Worm (Caenorhabditis elegans) whole organism, L2 larva: ENCODE data around the gene iars-1.

Source experiments
- C34F6.9 ChIP-seq: fragments of 150-350 bp; optimal IDR thresholded peaks from 2 replicates; lab custom pipeline; 2014; ENCODE audit warnings: missing biosample characterization, missing genetic modification characterization
- F13H6.1 ChIP-seq: sonication (generic microtip); optimal IDR thresholded peaks from 2 replicates; lab custom pipeline; 2016; ENCODE audit warnings: missing genetic modification characterization, missing compliant biosample characterization
- R02D3.7 ChIP-seq: fragments of 150-350 bp; optimal IDR thresholded peaks from 2 replicates; lab custom pipeline; 2014; ENCODE audit warnings: missing biosample characterization, missing genetic modification characterization
- Y55F3AM.14 ChIP-seq: fragments of 200-800 bp; sonication (Bioruptor generic); optimal IDR thresholded peaks from 2 replicates; lab custom pipeline; 2018; ENCODE audit warnings: mild to moderate bottlenecking, missing genetic modification characterization, missing compliant biosample characterization
- ama-1 ChIP-seq: fragments of 150-350 bp; optimal IDR thresholded peaks from 2 replicates; lab custom pipeline; 2018; ENCODE audit warnings: inconsistent platforms
- blmp-1 ChIP-seq: sonication (generic microtip); optimal IDR thresholded peaks from 2 replicates; lab custom pipeline; 2017; ENCODE audit warnings: missing genetic modification characterization, mild to moderate bottlenecking, missing compliant biosample characterization, antibody characterized with exemption, moderate library complexity; ENCODE audit not compliant: insufficient read depth
- ceh-82 ChIP-seq: fragments of 150-350 bp; optimal IDR thresholded peaks from 2 replicates; lab custom pipeline; 2014; ENCODE audit warnings: missing biosample characterization, missing genetic modification characterization
- crh-2 ChIP-seq: sonication (generic microtip); optimal IDR thresholded peaks from 2 replicates; lab custom pipeline; 2017; ENCODE audit warnings: missing biosample characterization, missing genetic modification characterization
- egl-27 ChIP-seq: sonication (generic microtip); optimal IDR thresholded peaks from 3 replicates; lab custom pipeline; 2017; ENCODE audit warnings: missing biosample characterization, missing genetic modification reagents, missing genetic modification characterization
- elt-1 ChIP-seq: fragments of 150-350 bp; optimal IDR thresholded peaks from 2 replicates; lab custom pipeline; 2014; ENCODE audit warnings: missing biosample characterization, missing genetic modification characterization
- fos-1 ChIP-seq: fragments of 150-350 bp; optimal IDR thresholded peaks from 2 replicates; lab custom pipeline; 2014; ENCODE audit warnings: missing biosample characterization, missing genetic modification characterization
- gmeb-1 ChIP-seq: fragments of 150-350 bp; optimal IDR thresholded peaks from 2 replicates; lab custom pipeline; 2014; ENCODE audit warnings: missing biosample characterization, missing genetic modification characterization
- lin-11 ChIP-seq: fragments of 150-350 bp; sonication (generic microtip); optimal IDR thresholded peaks from 2 replicates; lab custom pipeline; 2014; ENCODE audit warnings: missing biosample characterization, missing genetic modification characterization, inconsistent platforms, mixed read lengths
- lin-13 ChIP-seq: fragments of 150-350 bp; optimal IDR thresholded peaks from 2 replicates; lab custom pipeline; 2014; ENCODE audit warnings: missing biosample characterization, missing genetic modification reagents, missing genetic modification characterization
- lin-39 ChIP-seq: fragments of 150-350 bp; optimal IDR thresholded peaks from 2 replicates; lab custom pipeline; 2014; ENCODE audit warnings: missing biosample characterization, missing genetic modification reagents, missing genetic modification characterization
- lsy-2 ChIP-seq, 2 experiments: fragments of 150-350 bp in 1 of 2; sonication (generic microtip) in 1 of 2; optimal IDR thresholded peaks; 2 replicates each; lab custom pipeline; 2014 to 2017; ENCODE audit warnings: missing biosample characterization in 2 of 2, missing genetic modification characterization in 2 of 2
- mbf-1 ChIP-seq: sonication (generic microtip); optimal IDR thresholded peaks from 2 replicates; lab custom pipeline; 2017; ENCODE audit warnings: missing biosample characterization, missing genetic modification characterization
- mdl-1 ChIP-seq, 2 experiments: fragments of 150-350 bp in 1 of 2; sonication (generic microtip) in 1 of 2; optimal IDR thresholded peaks; 2 replicates each; lab custom pipeline; 2017; ENCODE audit warnings: missing biosample characterization in 2 of 2, missing genetic modification characterization in 2 of 2
- nhr-10 ChIP-seq: sonication (generic microtip); optimal IDR thresholded peaks from 2 replicates; lab custom pipeline; 2017; ENCODE audit warnings: missing biosample characterization, missing genetic modification characterization
- nhr-11 ChIP-seq: fragments of 150-350 bp; optimal IDR thresholded peaks from 2 replicates; lab custom pipeline; 2014; ENCODE audit warnings: missing biosample characterization, missing genetic modification characterization
- nhr-12 ChIP-seq: fragments of 150-350 bp; optimal IDR thresholded peaks from 2 replicates; lab custom pipeline; 2014; ENCODE audit warnings: missing biosample characterization, missing genetic modification characterization
- nhr-129 ChIP-seq: fragments of 150-350 bp; optimal IDR thresholded peaks from 2 replicates; lab custom pipeline; 2014; ENCODE audit warnings: missing biosample characterization, missing genetic modification characterization
- nhr-21 ChIP-seq: fragments of 150-350 bp; optimal IDR thresholded peaks from 2 replicates; lab custom pipeline; 2014; ENCODE audit warnings: missing biosample characterization, missing genetic modification characterization
- nhr-25 ChIP-seq: fragments of 150-350 bp; sonication (generic microtip); optimal IDR thresholded peaks from 3 replicates; lab custom pipeline; 2014; ENCODE audit warnings: missing biosample characterization, missing genetic modification characterization
- nhr-6 ChIP-seq: fragments of 150-350 bp; optimal IDR thresholded peaks from 2 replicates; lab custom pipeline; 2014; ENCODE audit warnings: missing biosample characterization, missing genetic modification characterization
- nhr-77 ChIP-seq: fragments of 150-350 bp; optimal IDR thresholded peaks from 2 replicates; lab custom pipeline; 2014; ENCODE audit warnings: missing biosample characterization, missing genetic modification characterization
- sem-4 ChIP-seq: fragments of 150-350 bp; optimal IDR thresholded peaks from 2 replicates; lab custom pipeline; 2014; ENCODE audit warnings: missing biosample characterization, missing genetic modification reagents, missing genetic modification characterization
- skn-1 ChIP-seq: sonication (generic microtip); optimal IDR thresholded peaks from 2 replicates; lab custom pipeline; 2017; ENCODE audit warnings: missing biosample characterization, missing genetic modification characterization
- sma-3 ChIP-seq: sonication (generic microtip); optimal IDR thresholded peaks from 2 replicates; lab custom pipeline; 2016; ENCODE audit warnings: missing genetic modification reagents, missing genetic modification characterization, missing compliant biosample characterization
- sma-9 ChIP-seq, 2 experiments: fragments of 150-350 bp in 1 of 2; sonication (generic microtip) in 1 of 2; optimal IDR thresholded peaks; 2 replicates each; lab custom pipeline; 2014 to 2016; ENCODE audit warnings: missing genetic modification characterization in 2 of 2, mild to moderate bottlenecking in 1 of 2, missing biosample characterization in 1 of 2, missing compliant biosample characterization in 1 of 2, missing genetic modification reagents in 1 of 2, moderate library complexity in 1 of 2
- snpc-4 ChIP-seq: fragments of 150-350 bp; optimal IDR thresholded peaks from 2 replicates; lab custom pipeline; 2014; ENCODE audit warnings: missing biosample characterization, missing genetic modification characterization
- unc-39 ChIP-seq: fragments of 150-350 bp; optimal IDR thresholded peaks from 2 replicates; lab custom pipeline; 2014; ENCODE audit warnings: missing biosample characterization, missing genetic modification characterization
- unc-55 ChIP-seq: fragments of 150-350 bp; sonication (generic microtip); optimal IDR thresholded peaks from 3 replicates; lab custom pipeline; 2014; ENCODE audit warnings: missing biosample characterization, missing genetic modification reagents, missing genetic modification characterization
- unc-62 ChIP-seq: fragments of 150-350 bp; optimal IDR thresholded peaks from 2 replicates; lab custom pipeline; 2014; ENCODE audit warnings: missing biosample characterization, missing genetic modification reagents, missing genetic modification characterization
- zag-1 ChIP-seq: fragments of 150-350 bp; optimal IDR thresholded peaks from 2 replicates; lab custom pipeline; 2014; ENCODE audit warnings: missing biosample characterization, missing genetic modification characterization
- ztf-1 ChIP-seq: fragments of 200-800 bp; sonication (Bioruptor generic); conservative IDR thresholded peaks from 2 replicates; pipeline ENCODE4 v1.3.6; 2022; ENCODE audit warnings: missing genetic modification characterization, missing compliant biosample characterization
- ztf-11 ChIP-seq: sonication (generic microtip); optimal IDR thresholded peaks from 2 replicates; lab custom pipeline; 2017; ENCODE audit warnings: missing biosample characterization, missing genetic modification characterization
- ztf-4 ChIP-seq: fragments of 150-350 bp; optimal IDR thresholded peaks from 2 replicates; lab custom pipeline; 2014; ENCODE audit warnings: missing biosample characterization, missing genetic modification characterization

The iars-1 gene

DNA sequence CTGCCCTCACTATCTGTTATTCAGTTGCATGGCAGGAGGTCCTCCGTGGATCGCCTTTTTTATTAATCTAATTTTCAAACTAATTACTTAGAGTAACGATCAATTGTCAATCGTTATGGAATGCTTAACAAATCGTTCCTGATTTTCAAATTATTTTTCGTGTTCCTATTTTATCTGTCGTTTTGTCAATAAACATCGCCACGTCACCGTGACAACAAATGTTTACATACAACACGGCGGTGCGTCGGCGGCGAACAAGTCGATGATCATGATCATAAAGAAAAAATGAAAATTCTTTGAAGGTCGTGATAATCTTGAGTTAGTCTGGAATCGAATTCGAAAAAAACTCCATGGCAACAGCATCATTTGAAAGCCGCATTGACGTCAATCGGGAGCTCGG lies 22.9 kb upstream of the iars-1 start:
- TF ChIP-seq ztf-11 (no peak), crh-2 (tag; lab: Kevin White, UChicago) (peak; percentile 11)
- TF ChIP-seq, all 48 proteins: peak for 1

DNA sequence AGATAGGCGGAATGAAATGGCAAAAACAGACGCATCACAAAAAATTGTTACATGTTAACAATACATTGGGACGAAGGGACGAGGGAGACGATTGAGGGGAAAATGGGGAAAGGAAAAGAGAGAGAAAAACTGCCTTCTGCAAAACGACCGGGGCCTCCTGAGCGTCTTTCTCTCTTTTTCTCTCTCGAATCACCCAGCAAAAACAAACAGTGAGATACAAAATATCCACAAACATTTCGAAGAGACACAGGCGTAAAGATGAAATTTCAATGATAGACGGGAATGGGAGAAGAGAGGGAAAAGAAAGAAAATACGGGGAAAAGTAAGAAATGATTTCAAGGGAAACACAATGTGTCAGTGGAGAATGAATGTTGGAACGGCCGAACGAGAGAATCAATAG lies 22.4 kb upstream of the iars-1 start:
- TF ChIP-seq nhr-21 (tag; lab: Kevin White, UChicago) (peak; percentile 43), unc-62 (no peak), Y55F3AM.14 (GFP tag; lab: Kevin White, UChicago) (no peak), F13H6.1 (peak; percentile 69), nhr-25 (tag; lab: Kevin White, UChicago) (peak; percentile 52), blmp-1 (tag; lab: Kevin White, UChicago) (peak; percentile 45), lin-13 (GFP tag; lab: Kevin White, UChicago) (peak; percentile 33), ztf-4 (tag; lab: Kevin White, UChicago) (no peak), sma-9 (GFP tag; optimal IDR thresholded peaks at IDR 0.05; lab: Kevin White, UChicago) (peak; percentile 61), sma-9 (tag; optimal IDR thresholded peaks at IDR 0.05; lab: Kevin White, UChicago) (no peak), unc-55 (GFP tag; lab: Kevin White, UChicago) (peak; percentile 71), ztf-1 (no peak), gmeb-1 (tag; lab: Kevin White, UChicago) (no peak), lsy-2 (tag; optimal IDR thresholded peaks at IDR 0.05; lab: Kevin White, UChicago) (peak; percentile 12 to 64), nhr-6 (tag; lab: Kevin White, UChicago) (peak; percentile 31), egl-27 (tag; lab: Kevin White, UChicago) (peak; percentile 22), zag-1 (tag; lab: Kevin White, UChicago) (peak; percentile 12), crh-2 (tag; lab: Kevin White, UChicago) (peak; percentile 89), snpc-4 (no peak), unc-39 (tag; lab: Kevin White, UChicago) (no peak), fos-1 (tag; lab: Kevin White, UChicago) (peak; percentile 68), nhr-10 (no peak), lin-39 (tag; lab: Kevin White, UChicago) (no peak), sem-4 (tag; lab: Kevin White, UChicago) (peak; percentile 40), skn-1 (tag; lab: Kevin White, UChicago) (no peak), nhr-77 (tag; lab: Kevin White, UChicago) (no peak), nhr-129 (tag; lab: Kevin White, UChicago) (peak; percentile 82), mbf-1 (no peak), ama-1 (lab: Kevin White, UChicago) (peak; percentile 9), C34F6.9 (tag; lab: Kevin White, UChicago) (peak; percentile 85), nhr-12 (tag; lab: Kevin White, UChicago) (no peak), sma-3 (GFP tag; lab: Kevin White, UChicago) (peak; percentile 2), ceh-82 (tag; lab: Kevin White, UChicago) (no peak), lin-11 (tag; lab: Kevin White, UChicago) (no peak)

DNA sequence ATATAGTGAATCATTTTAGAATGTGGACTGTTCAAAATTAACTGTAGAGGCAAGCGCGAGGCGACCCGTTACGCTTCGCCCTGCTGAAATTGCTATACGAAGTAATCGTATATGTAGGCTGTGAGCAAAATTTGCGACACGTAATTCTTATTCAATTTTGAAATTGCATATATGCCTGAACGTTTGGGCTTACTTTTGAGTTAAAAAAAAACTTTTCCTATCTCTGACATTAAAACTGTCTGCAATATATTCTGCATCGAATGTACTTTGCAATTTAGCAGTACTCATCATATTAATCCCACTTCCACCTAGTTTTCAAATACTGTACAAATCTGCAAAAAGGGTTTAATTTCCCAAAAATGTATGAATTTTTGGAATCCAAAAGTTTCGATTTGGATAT lies 21.5 kb upstream of the iars-1 start:
- TF ChIP-seq unc-62 (no peak), egl-27 (tag; lab: Kevin White, UChicago) (no peak), elt-1 (tag; lab: Kevin White, UChicago) (no peak), R02D3.7 (tag; lab: Kevin White, UChicago) (no peak), lin-39 (tag; lab: Kevin White, UChicago) (no peak), Y55F3AM.14 (GFP tag; lab: Kevin White, UChicago) (no peak), lin-11 (tag; lab: Kevin White, UChicago) (no peak), nhr-11 (no peak), blmp-1 (tag; lab: Kevin White, UChicago) (no peak), nhr-129 (tag; lab: Kevin White, UChicago) (no peak)

DNA sequence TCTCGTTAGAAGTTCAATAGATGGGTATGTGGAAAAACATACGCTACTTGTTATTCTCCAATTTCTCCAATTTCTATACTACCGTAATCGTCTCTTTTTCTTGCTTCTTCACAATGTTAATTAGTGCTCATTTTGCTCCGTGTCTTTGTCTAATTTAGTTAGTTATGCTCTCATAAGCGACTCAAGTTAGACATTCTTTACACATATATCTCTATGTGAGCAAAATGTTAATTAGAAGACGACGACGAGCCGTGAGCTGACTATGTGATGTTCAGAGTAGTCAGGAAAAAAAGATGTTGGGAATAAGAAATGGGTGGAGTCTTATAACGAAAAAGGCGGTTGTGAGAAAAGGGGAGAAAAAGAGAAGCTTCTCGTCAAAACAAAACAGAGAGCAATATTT lies 20.9 kb upstream of the iars-1 start:
- TF ChIP-seq crh-2 (tag; lab: Kevin White, UChicago) (peak; percentile 67), mdl-1 (tag; optimal IDR thresholded peaks at IDR 0.05; lab: Kevin White, UChicago) (no peak), R02D3.7 (tag; lab: Kevin White, UChicago) (no peak), F13H6.1 (no peak)
